Fruit fly (Drosophila melanogaster) whole organism, adult: ENCODE data around the gene CG13408.

Experiments
- CG11617 ChIP-seq: fragments of 200-800 bp; sonication (Bioruptor generic); optimal IDR thresholded peaks from 2 replicates; lab custom pipeline; 2017; ENCODE audit warnings: mild to moderate bottlenecking, missing biosample characterization, missing genetic modification reagents, missing genetic modification characterization
- CG14711 ChIP-seq: fragments of 200-800 bp; sonication (Bioruptor generic); optimal IDR thresholded peaks from 2 replicates; lab custom pipeline; 2018; ENCODE audit warnings: missing biosample characterization, mild to moderate bottlenecking, missing genetic modification characterization, moderate library complexity
- CG1620 ChIP-seq: fragments of 200-800 bp; sonication (Bioruptor generic); optimal IDR thresholded peaks from 2 replicates; lab custom pipeline; 2016; ENCODE audit warnings: missing biosample characterization, missing genetic modification characterization
- CG33017 ChIP-seq: fragments of 200-800 bp; sonication (Bioruptor generic); optimal IDR thresholded peaks from 2 replicates; lab custom pipeline; 2018; ENCODE audit warnings: missing biosample characterization, mild to moderate bottlenecking, missing genetic modification characterization, moderate library complexity
- CG5204 ChIP-seq: fragments of 200-800 bp; sonication (Bioruptor generic); optimal IDR thresholded peaks from 2 replicates; lab custom pipeline; 2016; ENCODE audit warnings: missing biosample characterization, missing genetic modification characterization
- CG7045 ChIP-seq: fragments of 200-800 bp; sonication (Bioruptor generic); optimal IDR thresholded peaks from 2 replicates; lab custom pipeline; 2017; ENCODE audit warnings: missing biosample characterization, mild to moderate bottlenecking, missing genetic modification characterization
- CG7101 ChIP-seq: fragments of 200-800 bp; sonication (Bioruptor generic); optimal IDR thresholded peaks from 2 replicates; lab custom pipeline; 2018; ENCODE audit warnings: missing biosample characterization, mild to moderate bottlenecking, missing genetic modification characterization, moderate library complexity
- Clk ChIP-seq: fragments of 200-800 bp; sonication (Bioruptor generic); optimal IDR thresholded peaks from 2 replicates; lab custom pipeline; 2017; ENCODE audit warnings: missing biosample characterization, missing genetic modification characterization
- Crg-1 ChIP-seq: fragments of 200-800 bp; sonication (Bioruptor generic); optimal IDR thresholded peaks from 2 replicates; lab custom pipeline; 2016; ENCODE audit warnings: missing biosample characterization, missing genetic modification characterization
- Hr96 ChIP-seq: fragments of 200-800 bp; sonication (Bioruptor generic); optimal IDR thresholded peaks from 2 replicates; lab custom pipeline; 2016; ENCODE audit warnings: missing biosample characterization, missing genetic modification characterization
- Mnt ChIP-seq: fragments of 200-800 bp; sonication (Bioruptor generic); optimal IDR thresholded peaks from 2 replicates; lab custom pipeline; 2016; ENCODE audit warnings: missing biosample characterization, mild to moderate bottlenecking, missing genetic modification characterization
- bab1 ChIP-seq: fragments of 200-800 bp; sonication (Bioruptor generic); optimal IDR thresholded peaks from 3 replicates; lab custom pipeline; 2019; ENCODE audit warnings: missing biosample characterization, mild to moderate bottlenecking, missing genetic modification characterization, moderate library complexity
- cic ChIP-seq: fragments of 200-800 bp; sonication (Bioruptor generic); optimal IDR thresholded peaks from 2 replicates; lab custom pipeline; 2017; ENCODE audit warnings: missing biosample characterization, mild to moderate bottlenecking, missing genetic modification characterization, moderate library complexity
- cnc ChIP-seq, 2 experiments: fragments of >200 bp; optimal IDR thresholded peaks; 2 replicates each; lab custom pipeline; 2017
- kay ChIP-seq: fragments of 200-800 bp; sonication (Bioruptor generic); peaks from one replicate; lab custom pipeline; 2016; ENCODE audit warnings: missing biosample characterization, missing genetic modification characterization, borderline replicate concordance
- ovo ChIP-seq: fragments of 200-800 bp; sonication (Bioruptor generic); optimal IDR thresholded peaks from 2 replicates; lab custom pipeline; 2016; ENCODE audit warnings: missing biosample characterization, missing genetic modification characterization
- pad ChIP-seq: fragments of 200-800 bp; sonication (Bioruptor generic); optimal IDR thresholded peaks from 3 replicates; lab custom pipeline; 2017; ENCODE audit warnings: missing biosample characterization, missing genetic modification characterization, mild to moderate bottlenecking, moderate library complexity, missing genetic modification reagents
- tj ChIP-seq: fragments of 200-800 bp; sonication (Bioruptor generic); optimal IDR thresholded peaks from 3 replicates; lab custom pipeline; 2017; ENCODE audit warnings: missing biosample characterization, mild to moderate bottlenecking, missing genetic modification characterization, moderate library complexity
- toe ChIP-seq: fragments of 200-800 bp; sonication (Bioruptor generic); optimal IDR thresholded peaks from 2 replicates; lab custom pipeline; 2016; ENCODE audit warnings: missing biosample characterization, missing genetic modification characterization

CG13408 gene

dm6 chr3R:22041625-22042282, 38.4 kb upstream of the CG13408 start, which contains the start of gene how:
TSS of gene how (plus strand) at chr3R:22042191.
- TF ChIP-seq Hr96 (GFP tag; lab: Kevin White, UChicago), result no peak
- TF ChIP-seq CG7101 (tag; lab: Kevin White, UChicago), result peak; percentile 42
- peak; percentile 55 for TF ChIP-seq Crg-1 (GFP tag; lab: Kevin White, UChicago)
- TF ChIP-seq kay, result no peak
- peak; percentile 47 for TF ChIP-seq Mnt
- no peak for TF ChIP-seq Clk
- TF ChIP-seq ovo (GFP tag; lab: Kevin White, UChicago), result peak; percentile 8
- peak; percentile 37 for TF ChIP-seq CG33017 (tag; lab: Kevin White, UChicago)
- TF ChIP-seq CG11617 (GFP tag; lab: Kevin White, UChicago), result peak; percentile 25
- peak; percentile 49 for TF ChIP-seq bab1
- TF ChIP-seq cic (GFP tag; lab: Kevin White, UChicago), result peak; percentile 47
- peak; percentile 17 for TF ChIP-seq pad (GFP tag; lab: Kevin White, UChicago)
- TF ChIP-seq CG14711 (tag; lab: Kevin White, UChicago), result peak; percentile 96

dm6 chr3R:22042283-22042875, 37.8 kb upstream of the CG13408 start:
- TF ChIP-seq CG1620, result no peak
- TF ChIP-seq tj (GFP tag; lab: Kevin White, UChicago), result peak; percentile 61
- TF ChIP-seq pad (GFP tag; lab: Kevin White, UChicago), result peak; percentile 26

dm6 chr3R:22042982-22043381, 37.2 kb upstream of the CG13408 start:
- TF ChIP-seq Mnt, result no peak
- TF ChIP-seq tj (GFP tag; lab: Kevin White, UChicago), result no peak
- TF ChIP-seq CG7101 (tag; lab: Kevin White, UChicago), result no peak
- no peak for TF ChIP-seq CG1620
- no peak for TF ChIP-seq cnc (optimal IDR thresholded peaks at IDR 0.05; lab: Kevin White, UChicago)
- no peak for TF ChIP-seq ovo (GFP tag; lab: Kevin White, UChicago)
- no peak for TF ChIP-seq cic (GFP tag; lab: Kevin White, UChicago)
- no peak for TF ChIP-seq CG14711 (tag; lab: Kevin White, UChicago)

dm6 chr3R:22043748-22044402, 36.3 kb upstream of the CG13408 start:
- no peak for TF ChIP-seq ovo (GFP tag; lab: Kevin White, UChicago)
- TF ChIP-seq pad (GFP tag; lab: Kevin White, UChicago), result no peak
- TF ChIP-seq CG7045 (GFP tag; lab: Kevin White, UChicago), result no peak
- TF ChIP-seq Crg-1 (GFP tag; lab: Kevin White, UChicago), result no peak
- TF ChIP-seq CG11617 (GFP tag; lab: Kevin White, UChicago), result no peak
- no peak for TF ChIP-seq cic (GFP tag; lab: Kevin White, UChicago)
- no peak for TF ChIP-seq toe
- TF ChIP-seq Hr96 (GFP tag; lab: Kevin White, UChicago), result no peak
- no peak for TF ChIP-seq bab1
- TF ChIP-seq Clk, result no peak
- no peak for TF ChIP-seq CG7101 (tag; lab: Kevin White, UChicago)
- TF ChIP-seq CG33017 (tag; lab: Kevin White, UChicago), result no peak
- no peak for TF ChIP-seq CG5204 (GFP tag; lab: Kevin White, UChicago)
- no peak for TF ChIP-seq CG14711 (tag; lab: Kevin White, UChicago)
- TF ChIP-seq kay, result no peak

dm6 chr3R:22044443-22044970, 35.7 kb upstream of the CG13408 start:
- TF ChIP-seq pad (GFP tag; lab: Kevin White, UChicago), result no peak
- TF ChIP-seq cnc (optimal IDR thresholded peaks at IDR 0.05; lab: Kevin White, UChicago), result no peak

- TF ChIP-seq CG5204 (GFP tag; lab: Kevin White, UChicago) (no peak), toe (no peak), bab1 (peak; percentile 30), kay (peak; percentile 89)
These were observed 34.0 kb upstream of the CG13408 start for dm6 chr3R:22046231-22046630.

- TF ChIP-seq CG5204 (GFP tag; lab: Kevin White, UChicago) (no peak), tj (GFP tag; lab: Kevin White, UChicago) (peak; percentile 38), pad (GFP tag; lab: Kevin White, UChicago) (no peak), CG14711 (tag; lab: Kevin White, UChicago) (no peak), ovo (GFP tag; lab: Kevin White, UChicago) (no peak), CG11617 (GFP tag; lab: Kevin White, UChicago) (no peak)
These were observed 33.5 kb upstream of the CG13408 start for dm6 chr3R:22046723-22047122.
